Worm (Caenorhabditis elegans) whole organism, L2 larva: Measurements from ENCODE around the gene F28C6.10.

ENCODE experiments used
- ZK546.5 ChIP-seq: sonication (generic microtip); optimal IDR thresholded peaks from 2 replicates; lab custom pipeline; 2017; ENCODE audit warnings: missing biosample characterization, missing genetic modification characterization
- ama-1 ChIP-seq: fragments of 150-350 bp; optimal IDR thresholded peaks from 2 replicates; lab custom pipeline; 2018; ENCODE audit warnings: inconsistent platforms
- elt-1 ChIP-seq: fragments of 150-350 bp; optimal IDR thresholded peaks from 2 replicates; lab custom pipeline; 2014; ENCODE audit warnings: missing biosample characterization, missing genetic modification characterization
- elt-3 ChIP-seq: sonication (generic microtip); optimal IDR thresholded peaks from 2 replicates; lab custom pipeline; 2017; ENCODE audit warnings: missing biosample characterization, missing genetic modification characterization
- lin-13 ChIP-seq: fragments of 150-350 bp; optimal IDR thresholded peaks from 2 replicates; lab custom pipeline; 2014; ENCODE audit warnings: missing biosample characterization, missing genetic modification reagents, missing genetic modification characterization
- lsy-2 ChIP-seq, 2 experiments: fragments of 150-350 bp in 1 of 2; sonication (generic microtip) in 1 of 2; optimal IDR thresholded peaks; 2 replicates each; lab custom pipeline; 2014 to 2017; ENCODE audit warnings: missing biosample characterization in 2 of 2, missing genetic modification characterization in 2 of 2
- mab-5 ChIP-seq: fragments of 150-350 bp; optimal IDR thresholded peaks from 2 replicates; lab custom pipeline; 2014; ENCODE audit warnings: missing biosample characterization, missing genetic modification characterization
- mdl-1 ChIP-seq, 2 experiments: fragments of 150-350 bp in 1 of 2; sonication (generic microtip) in 1 of 2; optimal IDR thresholded peaks; 2 replicates each; lab custom pipeline; 2017; ENCODE audit warnings: missing biosample characterization in 2 of 2, missing genetic modification characterization in 2 of 2
- nhr-237 ChIP-seq: fragments of 150-350 bp; optimal IDR thresholded peaks from 2 replicates; lab custom pipeline; 2014; ENCODE audit warnings: missing biosample characterization, missing genetic modification characterization
- sma-3 ChIP-seq: sonication (generic microtip); optimal IDR thresholded peaks from 2 replicates; lab custom pipeline; 2016; ENCODE audit warnings: missing genetic modification reagents, missing genetic modification characterization, missing compliant biosample characterization
- unc-39 ChIP-seq: fragments of 150-350 bp; optimal IDR thresholded peaks from 2 replicates; lab custom pipeline; 2014; ENCODE audit warnings: missing biosample characterization, missing genetic modification characterization
- unc-55 ChIP-seq: fragments of 150-350 bp; sonication (generic microtip); optimal IDR thresholded peaks from 3 replicates; lab custom pipeline; 2014; ENCODE audit warnings: missing biosample characterization, missing genetic modification reagents, missing genetic modification characterization
- unc-62 ChIP-seq: fragments of 150-350 bp; optimal IDR thresholded peaks from 2 replicates; lab custom pipeline; 2014; ENCODE audit warnings: missing biosample characterization, missing genetic modification reagents, missing genetic modification characterization
- ztf-11 ChIP-seq: sonication (generic microtip); optimal IDR thresholded peaks from 2 replicates; lab custom pipeline; 2017; ENCODE audit warnings: missing biosample characterization, missing genetic modification characterization

ce11 chrII:8642376-8642775 lies 34.6 kb downstream of the F28C6.10 start:
- TF ChIP-seq nhr-237 (tag; lab: Kevin White, UChicago) (no peak), lsy-2 (tag; optimal IDR thresholded peaks at IDR 0.05; lab: Kevin White, UChicago) (no peak), lin-13 (GFP tag; lab: Kevin White, UChicago) (no peak), unc-62 (GFP tag; lab: Kevin White, UChicago) (no peak), ztf-11 (tag; lab: Kevin White, UChicago) (no peak), unc-39 (no peak), elt-1 (no peak), ama-1 (lab: Kevin White, UChicago) (no peak), mdl-1 (tag; optimal IDR thresholded peaks at IDR 0.05; lab: Kevin White, UChicago) (no peak), sma-3 (GFP tag; lab: Kevin White, UChicago) (no peak), elt-3 (no peak), ZK546.5 (tag; lab: Kevin White, UChicago) (no peak), unc-55 (no peak), mab-5 (tag; lab: Kevin White, UChicago) (no peak)
